Fruit fly (Drosophila melanogaster): ENCODE results near the gene CG13700.

The CG13700 gene

DNA sequence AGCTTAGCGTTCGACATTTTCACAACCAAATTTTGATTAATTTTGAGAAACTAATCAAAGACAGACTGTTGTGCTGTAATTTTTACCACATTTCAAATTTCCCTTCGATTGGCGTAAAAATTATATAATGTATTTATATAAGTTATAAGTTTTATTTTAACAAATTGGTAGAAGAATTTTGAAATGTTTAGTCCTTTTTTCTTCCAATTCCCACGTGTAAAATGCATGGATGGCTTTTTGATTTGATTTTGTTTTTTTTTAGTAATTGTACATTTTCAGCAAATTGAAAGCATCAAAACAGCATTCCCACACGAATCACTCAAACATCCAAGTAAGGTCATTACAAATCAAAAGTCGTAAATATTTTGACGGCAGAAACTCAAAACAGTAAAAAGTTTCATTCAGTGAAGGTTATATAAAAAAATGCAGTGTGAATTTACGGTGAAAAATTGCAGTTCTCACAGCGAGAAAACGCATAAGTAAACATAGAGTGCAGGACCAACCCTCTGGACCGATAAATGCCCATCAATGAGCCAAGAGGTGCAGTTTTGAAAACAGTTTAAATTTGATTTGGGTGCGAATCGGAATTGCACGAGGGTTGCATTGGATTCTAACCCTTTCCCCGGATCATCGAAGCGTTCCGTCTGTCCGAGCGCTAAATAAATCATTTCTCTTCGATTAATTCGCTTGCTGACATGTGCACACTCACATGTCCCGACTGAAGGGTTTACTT is 6.7 kb downstream of the CG13700 start, which contains the start of gene CG5103:
Gene CG5103 (minus strand): TSS at position 51 of the 733 bp plus-strand sequence.
- TF ChIP-seq CG7101 (tag; optimal IDR thresholded peaks at IDR 0.05) (no peak), Clk (GFP tag; optimal IDR thresholded peaks at IDR 0.05) (no peak), CG7045 (GFP tag; optimal IDR thresholded peaks at IDR 0.05) (no peak), Crg-1 (GFP tag; optimal IDR thresholded peaks at IDR 0.05) (no peak), CG5204 (GFP tag; optimal IDR thresholded peaks at IDR 0.05) (no peak), cic (GFP tag; optimal IDR thresholded peaks at IDR 0.05) (no peak), ovo (GFP tag; optimal IDR thresholded peaks at IDR 0.05) (no peak), kay (GFP tag; ENCODE audit: borderline replicate concordance) (no peak), CG33017 (tag; optimal IDR thresholded peaks at IDR 0.05) (no peak), cnc (optimal IDR thresholded peaks at IDR 0.05) (no peak), CG14711 (tag; optimal IDR thresholded peaks at IDR 0.05) (no peak), CG11617 (GFP tag; optimal IDR thresholded peaks at IDR 0.05) (no peak), CG12768 (GFP tag; optimal IDR thresholded peaks at IDR 0.05) (no peak), Mnt (GFP tag; optimal IDR thresholded peaks at IDR 0.05) (no peak), Hr96 (GFP tag; optimal IDR thresholded peaks at IDR 0.05) (no peak), CG1620 (GFP tag; optimal IDR thresholded peaks at IDR 0.05) (no peak), tj (GFP tag; optimal IDR thresholded peaks at IDR 0.05) (no peak), toe (GFP tag; optimal IDR thresholded peaks at IDR 0.05) (no peak)

dm6 chr3L:18289993-18290727 is 10.9 kb downstream of the CG13700 start:
- TF ChIP-seq kay (GFP tag; ENCODE audit: borderline replicate concordance) (no peak), CG1620 (GFP tag; optimal IDR thresholded peaks at IDR 0.05) (no peak), CG33017 (tag; optimal IDR thresholded peaks at IDR 0.05) (no peak), toe (GFP tag; optimal IDR thresholded peaks at IDR 0.05) (no peak), ovo (GFP tag; optimal IDR thresholded peaks at IDR 0.05) (no peak), Hr96 (GFP tag; optimal IDR thresholded peaks at IDR 0.05) (no peak), pad (GFP tag; optimal IDR thresholded peaks at IDR 0.05) (no peak), CG11617 (GFP tag; optimal IDR thresholded peaks at IDR 0.05) (no peak), bab1 (GFP tag; optimal IDR thresholded peaks at IDR 0.05) (no peak), Clk (GFP tag; optimal IDR thresholded peaks at IDR 0.05) (no peak), Mnt (GFP tag; optimal IDR thresholded peaks at IDR 0.05) (no peak), cnc (optimal IDR thresholded peaks at IDR 0.05) (no peak), CG14711 (tag; optimal IDR thresholded peaks at IDR 0.05) (no peak), CG7045 (GFP tag; optimal IDR thresholded peaks at IDR 0.05) (no peak)

- TF ChIP-seq bab1 (GFP tag; optimal IDR thresholded peaks at IDR 0.05) (no peak), CG5204 (GFP tag; optimal IDR thresholded peaks at IDR 0.05) (no peak)
Observed at dm6 chr3L:18281236-18281635, 19.8 kb downstream of the CG13700 start.

- TF ChIP-seq bab1 (GFP tag; optimal IDR thresholded peaks at IDR 0.05): no peak
Observed at dm6 chr3L:18276602-18277001, 24.5 kb downstream of the CG13700 start.

dm6 chr3L:18275888-18276287 is 25.2 kb downstream of the CG13700 start:
- no peak for TF ChIP-seq tj (GFP tag; optimal IDR thresholded peaks at IDR 0.05)
- TF ChIP-seq CG7101 (tag; optimal IDR thresholded peaks at IDR 0.05): no peak
- no peak for TF ChIP-seq Mnt (GFP tag; optimal IDR thresholded peaks at IDR 0.05)
- no peak for TF ChIP-seq CG11617 (GFP tag; optimal IDR thresholded peaks at IDR 0.05)
- no peak for TF ChIP-seq CG12768 (GFP tag; optimal IDR thresholded peaks at IDR 0.05)
- TF ChIP-seq cnc (optimal IDR thresholded peaks at IDR 0.05): no peak
- no peak for TF ChIP-seq Crg-1 (GFP tag; optimal IDR thresholded peaks at IDR 0.05)
- TF ChIP-seq Clk (GFP tag; optimal IDR thresholded peaks at IDR 0.05): no peak
- TF ChIP-seq CG1620 (GFP tag; optimal IDR thresholded peaks at IDR 0.05): no peak
- TF ChIP-seq toe (GFP tag; optimal IDR thresholded peaks at IDR 0.05): no peak

dm6 chr3L:18274188-18274587 is 26.9 kb downstream of the CG13700 start:
- TF ChIP-seq CG5204 (GFP tag; optimal IDR thresholded peaks at IDR 0.05): no peak
- no peak for TF ChIP-seq toe (GFP tag; optimal IDR thresholded peaks at IDR 0.05)
- TF ChIP-seq pad (GFP tag; optimal IDR thresholded peaks at IDR 0.05): no peak
- TF ChIP-seq CG7101 (tag; optimal IDR thresholded peaks at IDR 0.05): no peak
- TF ChIP-seq tj (GFP tag; optimal IDR thresholded peaks at IDR 0.05): no peak
- no peak for TF ChIP-seq Mnt (GFP tag; optimal IDR thresholded peaks at IDR 0.05)
- no peak for TF ChIP-seq bab1 (GFP tag; optimal IDR thresholded peaks at IDR 0.05)
- TF ChIP-seq CG1620 (GFP tag; optimal IDR thresholded peaks at IDR 0.05): no peak
- no peak for TF ChIP-seq cnc (optimal IDR thresholded peaks at IDR 0.05)
- TF ChIP-seq CG14711 (tag; optimal IDR thresholded peaks at IDR 0.05): no peak
- no peak for TF ChIP-seq kay (GFP tag; ENCODE audit: borderline replicate concordance)

dm6 chr3L:18273121-18273520 is 27.9 kb downstream of the CG13700 start:
- TF ChIP-seq tj (GFP tag; optimal IDR thresholded peaks at IDR 0.05): no peak
- no peak for TF ChIP-seq toe (GFP tag; optimal IDR thresholded peaks at IDR 0.05)
- TF ChIP-seq CG7045 (GFP tag; optimal IDR thresholded peaks at IDR 0.05): no peak
- TF ChIP-seq Clk (GFP tag; optimal IDR thresholded peaks at IDR 0.05): no peak
- TF ChIP-seq Hr96 (GFP tag; optimal IDR thresholded peaks at IDR 0.05): no peak
- no peak for TF ChIP-seq pad (GFP tag; optimal IDR thresholded peaks at IDR 0.05)
- TF ChIP-seq Crg-1 (GFP tag; optimal IDR thresholded peaks at IDR 0.05): no peak
- no peak for TF ChIP-seq CG11617 (GFP tag; optimal IDR thresholded peaks at IDR 0.05)
- no peak for TF ChIP-seq Mnt (GFP tag; optimal IDR thresholded peaks at IDR 0.05)
- TF ChIP-seq ovo (GFP tag; optimal IDR thresholded peaks at IDR 0.05): no peak

Measured in whole organism, adult.